Worm (Caenorhabditis elegans): ENCODE data around the gene ZK666.12.
A peak's percentile ranks its signal among the peaks of the same experiment; 100 is the strongest.

ZK666.12 gene

ce11 chrII:10537988-10538387 lies 42.0 kb downstream of the ZK666.12 start (continued):
- no peak for TF ChIP-seq pag-3 (tag; optimal IDR thresholded peaks at IDR 0.05; ENCODE audit: borderline replicate concordance, insufficient read depth)
- no peak for TF ChIP-seq fkh-10 (GFP tag; optimal IDR thresholded peaks at IDR 0.05)
- TF ChIP-seq nhr-77 (tag; optimal IDR thresholded peaks at IDR 0.05): peak; percentile 10
- TF ChIP-seq tbx-2 (tag; optimal IDR thresholded peaks at IDR 0.05): peak; percentile 88
- TF ChIP-seq mef-2 (tag; optimal IDR thresholded peaks at IDR 0.05): no peak
- TF ChIP-seq elt-3 (tag; optimal IDR thresholded peaks at IDR 0.05): no peak
- no peak for TF ChIP-seq ztf-4 (tag; optimal IDR thresholded peaks at IDR 0.05)

- TF ChIP-seq ceh-63 (GFP tag; optimal IDR thresholded peaks at IDR 0.05): no peak
- TF ChIP-seq efl-1 (optimal IDR thresholded peaks at IDR 0.05): no peak
- TF ChIP-seq efl-1 (GFP tag; optimal IDR thresholded peaks at IDR 0.05 in 1 of 2): peak in 1 of 2 experiments; percentile 53
Measured at ce11 chrII:10539232-10539631, 43.2 kb downstream of the ZK666.12 start, which contains the start of gene R166.3. Gene R166.3, minus strand, starts transcription at chrII:10539332.

ce11 chrII:10541923-10542486 lies 46.0 kb downstream of the ZK666.12 start, which contains the start of gene pro-1:
Gene pro-1, minus strand, starts transcription at chrII:10541996.
- TF ChIP-seq mep-1 (tag; optimal IDR thresholded peaks at IDR 0.05) (peak; percentile 87), efl-1 (optimal IDR thresholded peaks at IDR 0.05) (peak; percentile 64 to 76), efl-1 (GFP tag; optimal IDR thresholded peaks at IDR 0.05 in 1 of 2) (peak; percentile 70 to 98), nhr-76 (tag; optimal IDR thresholded peaks at IDR 0.05) (no peak), nhr-77 (tag; optimal IDR thresholded peaks at IDR 0.05) (peak; percentile 13), grh-1 (GFP tag; IDR thresholded peaks at IDR 0.05) (peak; percentile 74), isw-1 (GFP tag; IDR thresholded peaks at IDR 0.05) (peak; percentile 45; the same call in 1 of the 2 replicates), nhr-47 (tag; optimal IDR thresholded peaks at IDR 0.05) (peak; percentile 88), rnt-1 (tag; optimal IDR thresholded peaks at IDR 0.05) (peak; percentile 81), C04F5.9 (tag; optimal IDR thresholded peaks at IDR 0.05) (peak; percentile 19), nhr-20 (tag; optimal IDR thresholded peaks at IDR 0.05) (peak; percentile 85), ztf-11 (tag; optimal IDR thresholded peaks at IDR 0.05) (peak in 1 of 2 experiments; percentile 62), lin-15B (tag; optimal IDR thresholded peaks at IDR 0.05) (no peak), ztf-4 (tag; optimal IDR thresholded peaks at IDR 0.05) (peak; percentile 92), C34B4.2 (tag; optimal IDR thresholded peaks at IDR 0.05) (no peak), C16A3.4 (tag; optimal IDR thresholded peaks at IDR 0.05) (peak; percentile 75), nhr-19 (GFP tag; conservative IDR thresholded peaks at IDR 0.05) (peak; percentile 79), ceh-88 (GFP tag; IDR thresholded peaks at IDR 0.05) (peak; percentile 85), lin-39 (tag; optimal IDR thresholded peaks at IDR 0.05) (peak; percentile 43), tlp-1 (tag; optimal IDR thresholded peaks at IDR 0.05) (no peak), egl-27 (tag; optimal IDR thresholded peaks at IDR 0.05) (no peak), mef-2 (tag; optimal IDR thresholded peaks at IDR 0.05) (no peak), xbp-1 (tag; optimal IDR thresholded peaks at IDR 0.05) (peak; percentile 52), hlh-4 (tag; optimal IDR thresholded peaks at IDR 0.05) (no peak), elt-3 (tag; optimal IDR thresholded peaks at IDR 0.05) (peak in 2 of 6 experiments; percentile 42 to 77), dpl-1 (GFP tag; optimal IDR thresholded peaks at IDR 0.05) (peak; percentile 53 to 76 (median 67)), dsc-1 (tag; optimal IDR thresholded peaks at IDR 0.05) (peak; percentile 76), ets-5 (GFP tag; IDR thresholded peaks at IDR 0.05) (no peak), aly-2 (tag; optimal IDR thresholded peaks at IDR 0.05) (peak; percentile 89), lin-14 (GFP tag; optimal IDR thresholded peaks at IDR 0.05) (peak; percentile 70), F16B12.6 (tag; optimal IDR thresholded peaks at IDR 0.05) (peak; percentile 97), fkh-8 (tag; optimal IDR thresholded peaks at IDR 0.05) (peak; percentile 46), nhr-11 (tag; optimal IDR thresholded peaks at IDR 0.05) (peak; percentile 53), ceh-90 (tag; optimal IDR thresholded peaks at IDR 0.05) (no peak), hlh-17 (GFP tag; optimal IDR thresholded peaks at IDR 0.05; ENCODE audit: borderline replicate concordance) (no peak), jun-1 (tag; optimal IDR thresholded peaks at IDR 0.05) (peak; percentile 4), lin-35 (GFP tag; optimal IDR thresholded peaks at IDR 0.05) (peak; percentile 66 to 83), zip-4 (GFP tag; optimal IDR thresholded peaks at IDR 0.05) (no peak), pax-3 (tag; optimal IDR thresholded peaks at IDR 0.05) (peak; percentile 52), tbx-2 (tag; optimal IDR thresholded peaks at IDR 0.05) (peak; percentile 78), skn-1 (tag; optimal IDR thresholded peaks at IDR 0.05) (peak; percentile 64), fkh-10 (GFP tag; optimal IDR thresholded peaks at IDR 0.05) (no peak), nhr-90 (tag; optimal IDR thresholded peaks at IDR 0.05; ENCODE audit: poor library complexity) (peak; percentile 88), efl-3 (GFP tag; optimal IDR thresholded peaks at IDR 0.05) (no peak)

Data from whole organism, L1 larva.